Worm (Caenorhabditis elegans): ENCODE results near the gene Y41C4A.22.

The Y41C4A.22 gene

DNA sequence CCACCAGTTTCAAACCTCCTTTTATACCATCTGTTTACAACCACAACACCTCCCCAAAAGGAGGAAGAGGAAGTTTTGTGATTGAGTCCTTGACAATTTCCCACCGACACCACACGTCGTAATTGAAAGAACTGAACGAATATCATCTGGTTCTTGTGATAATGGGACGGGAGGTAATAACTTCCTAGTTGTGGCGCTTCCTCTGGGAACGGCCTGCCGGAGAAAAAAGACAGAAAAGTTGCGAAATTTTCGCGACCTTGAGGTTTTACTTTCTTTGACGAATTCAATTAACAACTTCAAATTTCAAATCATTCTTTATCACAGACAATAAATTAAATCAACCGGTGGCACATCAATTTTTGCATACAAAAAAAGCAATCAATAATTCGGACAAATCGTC, 11.6 kb downstream of the Y41C4A.22 start, which contains the start of gene col-96:
TSS of gene col-96 (minus strand) at position 101 of the 400 bp plus-strand sequence.
- no peak for TF ChIP-seq odd-2 (tag; optimal IDR thresholded peaks at IDR 0.05)
- no peak for TF ChIP-seq ceh-45 (GFP tag; IDR thresholded peaks at IDR 0.05)
- TF ChIP-seq tbx-7 (tag; optimal IDR thresholded peaks at IDR 0.05), result no peak
- TF ChIP-seq ama-1 (optimal IDR thresholded peaks at IDR 0.05), result no peak

DNA sequence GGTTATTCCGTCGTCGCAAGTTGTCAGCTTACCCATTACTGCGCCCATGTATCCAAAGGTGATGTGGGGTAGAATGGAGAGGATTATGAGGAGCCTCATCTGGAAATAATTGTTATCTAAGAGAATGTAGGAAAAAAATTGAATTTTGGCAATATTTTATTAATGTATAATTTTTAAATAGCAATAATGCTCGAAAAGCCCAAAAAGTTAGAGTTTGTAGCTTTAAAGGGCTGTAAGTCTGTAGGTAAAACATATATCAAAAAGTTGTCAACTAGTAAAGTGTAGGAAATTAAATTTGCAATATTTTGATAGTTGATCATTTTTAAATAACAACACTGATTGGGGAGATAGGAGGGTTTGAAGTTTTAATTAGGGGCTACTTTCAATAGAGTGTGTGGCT, 13.6 kb downstream of the Y41C4A.22 start, which contains the start of gene Y41C4A.8:
TSS of gene Y41C4A.8 (minus strand) at position 101 of the 400 bp plus-strand sequence.
- TF ChIP-seq ceh-45 (GFP tag; IDR thresholded peaks at IDR 0.05) (no peak), lin-11 (tag; optimal IDR thresholded peaks at IDR 0.05) (no peak), T23F11.4 (GFP tag; optimal IDR thresholded peaks at IDR 0.05) (no peak), sox-2 (GFP tag; IDR thresholded peaks at IDR 0.05) (no peak), fkh-6 (tag; optimal IDR thresholded peaks at IDR 0.05) (no peak), rnt-1 (tag; optimal IDR thresholded peaks at IDR 0.05) (no peak), ceh-6 (GFP tag; optimal IDR thresholded peaks at IDR 0.05) (no peak), C38D4.7 (GFP tag; optimal IDR thresholded peaks at IDR 0.05) (no peak), fkh-10 (GFP tag; optimal IDR thresholded peaks at IDR 0.05) (no peak), hlh-30 (tag; optimal IDR thresholded peaks at IDR 0.05; ENCODE audit: insufficient read depth) (no peak), tbx-7 (tag; optimal IDR thresholded peaks at IDR 0.05) (no peak)

DNA sequence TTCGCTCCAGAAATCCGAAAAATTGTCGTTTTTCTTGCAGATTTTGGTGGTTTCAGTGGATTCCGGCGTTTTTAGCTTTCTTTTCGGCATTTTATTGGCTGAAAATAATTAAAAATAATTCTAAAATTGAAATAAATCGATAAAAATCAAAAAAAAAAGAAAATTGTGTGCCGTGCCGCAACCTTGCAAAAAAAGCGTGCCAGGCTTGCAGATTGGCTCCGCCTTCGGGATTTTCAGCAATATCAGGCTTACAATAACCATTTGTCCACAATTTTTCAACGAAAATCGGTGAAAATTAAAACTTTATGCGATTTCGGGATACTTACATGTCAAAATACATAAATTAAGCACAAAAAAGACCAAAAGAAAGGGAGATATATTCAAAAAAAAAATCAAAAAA, 23.5 kb downstream of the Y41C4A.22 start, which contains the start of gene Y41C4A.9:
TSS of gene Y41C4A.9 (minus strand) at position 98 of the 400 bp plus-strand sequence.
- TF ChIP-seq pag-3 (tag; optimal IDR thresholded peaks at IDR 0.05; ENCODE audit: borderline replicate concordance) (no peak), elt-4 (tag; optimal IDR thresholded peaks at IDR 0.05) (no peak), F13H6.1 (tag; optimal IDR thresholded peaks at IDR 0.05) (no peak), K02D7.2 (tag; optimal IDR thresholded peaks at IDR 0.05) (no peak), fkh-6 (tag; optimal IDR thresholded peaks at IDR 0.05) (no peak), ceh-18 (tag; optimal IDR thresholded peaks at IDR 0.05) (no peak), sox-2 (GFP tag; IDR thresholded peaks at IDR 0.05) (no peak), unc-42 (tag; optimal IDR thresholded peaks at IDR 0.05) (no peak), ztf-16 (tag; optimal IDR thresholded peaks at IDR 0.05) (no peak), ceh-24 (tag; optimal IDR thresholded peaks at IDR 0.05) (no peak), ceh-19 (GFP tag; optimal IDR thresholded peaks at IDR 0.05) (no peak), ceh-14 (tag; optimal IDR thresholded peaks at IDR 0.05) (no peak)

DNA sequence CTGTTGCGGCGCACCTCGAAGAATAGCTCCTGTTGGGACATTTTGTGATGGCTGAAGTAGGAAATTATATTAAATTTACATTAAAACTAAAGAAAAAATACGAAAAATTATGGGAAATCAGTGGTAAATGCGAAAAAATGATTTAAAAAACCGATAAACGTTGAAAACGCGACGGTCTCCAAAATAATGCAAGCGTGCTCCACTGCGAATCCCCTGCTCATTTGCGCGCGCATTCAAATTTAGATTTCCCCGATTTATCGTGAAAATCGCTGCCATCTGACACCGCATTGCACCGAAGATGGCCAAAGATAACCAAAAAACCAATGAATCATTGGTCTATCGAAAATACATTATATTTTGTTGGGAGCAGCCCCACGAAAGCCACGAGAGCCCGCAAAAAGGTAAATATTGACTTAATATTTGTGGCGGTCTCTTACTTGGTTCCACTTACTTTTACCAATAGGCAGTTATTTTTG, 24.4 kb downstream of the Y41C4A.22 start, which contains the start of the genes elb-1 and Y41C4A.11:
TSS of gene elb-1 (minus strand) at position 51 of the 476 bp plus-strand sequence.
TSS of gene Y41C4A.11 (plus strand) at position 461 of the 476 bp plus-strand sequence.
- no peak for TF ChIP-seq pag-3 (tag; optimal IDR thresholded peaks at IDR 0.05; ENCODE audit: borderline replicate concordance)
- no peak for TF ChIP-seq syd-9 (tag; optimal IDR thresholded peaks at IDR 0.05)
- peak; percentile 15 for TF ChIP-seq tbx-2 (tag; optimal IDR thresholded peaks at IDR 0.05)
- TF ChIP-seq ref-2 (tag; optimal IDR thresholded peaks at IDR 0.05), result peak; percentile 4
- peak; percentile 6 for TF ChIP-seq C08G9.2 (tag; optimal IDR thresholded peaks at IDR 0.05)
- peak; percentile 55 for TF ChIP-seq nfya-1 (tag; optimal IDR thresholded peaks at IDR 0.05)
- TF ChIP-seq unc-42 (tag; optimal IDR thresholded peaks at IDR 0.05), result no peak
- no peak for TF ChIP-seq npax-4 (tag; optimal IDR thresholded peaks at IDR 0.05)
- TF ChIP-seq pat-9 (tag; optimal IDR thresholded peaks at IDR 0.05), result no peak
- no peak for TF ChIP-seq lim-6 (tag; optimal IDR thresholded peaks at IDR 0.05)
- no peak for TF ChIP-seq ets-4 (tag; optimal IDR thresholded peaks at IDR 0.05)
- TF ChIP-seq ceh-31 (tag; optimal IDR thresholded peaks at IDR 0.05), result peak; percentile 48
- TF ChIP-seq ceh-18 (tag; optimal IDR thresholded peaks at IDR 0.05), result peak; percentile 27
- TF ChIP-seq rnt-1 (tag; optimal IDR thresholded peaks at IDR 0.05), result no peak

DNA sequence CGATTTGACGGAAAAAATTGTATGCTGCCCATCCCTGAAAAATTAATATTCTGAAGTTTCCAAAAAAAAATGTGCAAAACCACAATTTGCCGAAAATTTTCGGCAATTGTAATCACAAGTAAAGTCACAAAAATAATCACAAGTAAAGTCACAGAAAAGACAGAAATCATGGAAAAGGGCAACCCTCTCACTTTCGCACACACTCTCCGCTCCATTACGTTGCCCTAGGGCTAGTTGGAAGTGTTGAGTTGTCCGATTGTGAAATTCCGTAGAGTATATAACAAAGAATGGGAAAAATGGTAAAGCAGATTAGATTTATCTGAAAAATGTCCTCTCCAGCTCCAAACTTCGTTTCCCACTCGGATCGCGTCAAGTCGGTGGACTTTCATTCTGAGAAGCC, 26.3 kb downstream of the Y41C4A.22 start, which contains the start of gene Y41C4A.32:
TSS of gene Y41C4A.32 (plus strand) at position 302 of the 400 bp plus-strand sequence.
- TF ChIP-seq hlh-8 (tag; optimal IDR thresholded peaks at IDR 0.05) (no peak), npax-4 (tag; optimal IDR thresholded peaks at IDR 0.05) (no peak), unc-55 (GFP tag; optimal IDR thresholded peaks at IDR 0.05) (no peak), ceh-34 (tag; optimal IDR thresholded peaks at IDR 0.05) (no peak), rnt-1 (tag; optimal IDR thresholded peaks at IDR 0.05) (no peak), sox-2 (GFP tag; IDR thresholded peaks at IDR 0.05) (no peak), sox-4 (tag; optimal IDR thresholded peaks at IDR 0.05) (no peak), dmd-4 (tag; optimal IDR thresholded peaks at IDR 0.05; ENCODE audit: borderline replicate concordance) (no peak)
